Worm (Caenorhabditis elegans): ENCODE results near the gene ttr-33.

The ttr-33 gene

DNA sequence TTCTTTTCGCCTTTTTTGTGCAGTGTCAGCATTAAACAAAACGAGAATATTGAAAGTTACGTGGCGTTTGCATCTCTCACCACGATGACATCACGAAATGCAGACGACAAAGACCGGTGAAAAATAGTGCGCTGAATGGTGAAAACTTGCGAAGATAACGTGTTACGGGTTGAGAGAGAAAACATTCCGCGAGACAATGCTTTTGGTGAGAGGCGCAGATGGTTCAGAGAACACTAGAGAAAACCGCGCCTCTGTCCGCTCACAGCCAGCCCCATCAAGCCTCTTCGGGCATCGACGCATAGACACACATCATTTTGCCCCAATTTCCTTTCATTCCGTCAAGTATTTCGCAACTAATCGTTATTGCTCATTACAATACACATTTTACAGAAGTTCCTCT is 16.9 kb upstream of the ttr-33 start, which contains the start of the genes C37C3.9 and C37C3.18 (continued):
- TF ChIP-seq Y22D7AL.16 (tag; optimal IDR thresholded peaks at IDR 0.05) (no peak), mec-3 (tag; optimal IDR thresholded peaks at IDR 0.05; ENCODE audit: borderline replicate concordance) (no peak), ceh-14 (tag; optimal IDR thresholded peaks at IDR 0.05) (no peak), che-1 (tag; optimal IDR thresholded peaks at IDR 0.05) (no peak), tbx-2 (tag; optimal IDR thresholded peaks at IDR 0.05) (peak; percentile 19), unc-55 (GFP tag; optimal IDR thresholded peaks at IDR 0.05) (peak; percentile 73), nhr-232 (tag; optimal IDR thresholded peaks at IDR 0.05) (no peak), pag-3 (tag; optimal IDR thresholded peaks at IDR 0.05; ENCODE audit: borderline replicate concordance) (no peak), ceh-30 (tag; optimal IDR thresholded peaks at IDR 0.05) (no peak), ceh-34 (tag; optimal IDR thresholded peaks at IDR 0.05) (peak; percentile 29)

DNA sequence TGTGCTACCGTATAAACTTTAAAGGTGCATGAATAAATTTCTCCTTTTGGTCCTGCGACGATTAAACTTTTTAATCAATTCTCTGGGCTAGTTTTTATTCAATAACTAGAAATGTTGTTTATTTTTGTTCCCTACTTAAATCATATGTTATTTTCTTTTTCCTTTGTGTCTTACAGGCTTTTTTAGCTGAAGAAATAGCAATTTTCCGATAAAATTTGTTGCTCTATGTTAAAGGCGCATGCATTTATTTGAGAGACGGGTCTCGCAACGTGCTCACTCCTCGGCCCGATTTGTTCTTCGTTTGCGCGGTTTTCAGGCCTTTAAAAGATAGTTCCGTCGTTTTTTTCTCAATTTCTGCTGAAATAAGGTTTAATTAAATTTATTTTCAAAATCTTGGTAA is 16.2 kb upstream of the ttr-33 start:
- TF ChIP-seq unc-42 (tag; optimal IDR thresholded peaks at IDR 0.05), result no peak
- TF ChIP-seq ceh-45 (GFP tag; IDR thresholded peaks at IDR 0.05), result no peak
- TF ChIP-seq ceh-14 (tag; optimal IDR thresholded peaks at IDR 0.05), result no peak
- no peak for TF ChIP-seq unc-3 (GFP tag; conservative IDR thresholded peaks at IDR 0.05)
- TF ChIP-seq unc-3 (tag; optimal IDR thresholded peaks at IDR 0.05), result no peak
- TF ChIP-seq odd-2 (tag; optimal IDR thresholded peaks at IDR 0.05), result no peak
- no peak for TF ChIP-seq fkh-6 (tag; optimal IDR thresholded peaks at IDR 0.05)
- no peak for TF ChIP-seq dmd-4 (tag; optimal IDR thresholded peaks at IDR 0.05; ENCODE audit: borderline replicate concordance)
- TF ChIP-seq ceh-9 (tag; optimal IDR thresholded peaks at IDR 0.05), result no peak
- no peak for TF ChIP-seq ceh-18 (tag; optimal IDR thresholded peaks at IDR 0.05)
- no peak for TF ChIP-seq fax-1 (tag; optimal IDR thresholded peaks at IDR 0.05)
- TF ChIP-seq ceh-19 (GFP tag; optimal IDR thresholded peaks at IDR 0.05), result no peak
- TF ChIP-seq pros-1 (tag; optimal IDR thresholded peaks at IDR 0.05), result no peak
- TF ChIP-seq ahr-1 (tag; optimal IDR thresholded peaks at IDR 0.05), result no peak
- no peak for TF ChIP-seq lin-11 (tag; optimal IDR thresholded peaks at IDR 0.05)

DNA sequence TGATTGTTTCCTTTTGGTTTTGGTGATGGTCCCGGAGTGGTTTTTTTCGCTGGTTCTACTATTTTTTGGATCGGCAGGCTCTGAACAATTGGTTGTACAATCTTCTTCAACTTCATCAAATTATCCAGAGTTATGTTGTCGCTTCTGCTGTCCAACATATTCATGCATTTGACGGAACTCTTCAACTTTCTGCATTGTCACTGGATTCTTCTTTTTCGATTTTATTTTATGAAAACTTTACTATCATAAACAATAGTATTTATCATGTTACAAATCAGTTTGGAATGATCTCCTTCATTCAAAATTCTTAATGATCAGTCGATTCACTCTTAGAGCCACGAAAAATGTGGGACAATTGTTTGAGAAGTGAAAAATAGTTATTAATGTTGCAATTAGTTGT is 14.4 kb upstream of the ttr-33 start:
- no peak for TF ChIP-seq dve-1 (tag; optimal IDR thresholded peaks at IDR 0.05)
- no peak for TF ChIP-seq eyg-1 (tag; optimal IDR thresholded peaks at IDR 0.05)
- no peak for TF ChIP-seq ceh-30 (tag; optimal IDR thresholded peaks at IDR 0.05)
- no peak for TF ChIP-seq pqm-1 (tag; optimal IDR thresholded peaks at IDR 0.05)
- TF ChIP-seq zip-5 (tag; optimal IDR thresholded peaks at IDR 0.05), result no peak
- no peak for TF ChIP-seq pha-2 (tag; optimal IDR thresholded peaks at IDR 0.05)
- TF ChIP-seq ceh-9 (tag; optimal IDR thresholded peaks at IDR 0.05), result no peak
- TF ChIP-seq pros-1 (tag; optimal IDR thresholded peaks at IDR 0.05), result no peak
- TF ChIP-seq sox-4 (tag; optimal IDR thresholded peaks at IDR 0.05), result no peak
- TF ChIP-seq hlh-6 (tag; optimal IDR thresholded peaks at IDR 0.05), result no peak
- TF ChIP-seq gmeb-2 (tag; optimal IDR thresholded peaks at IDR 0.05), result no peak
- TF ChIP-seq ceh-48 (tag; optimal IDR thresholded peaks at IDR 0.05), result no peak
- no peak for TF ChIP-seq dmd-4 (tag; optimal IDR thresholded peaks at IDR 0.05; ENCODE audit: borderline replicate concordance)
- no peak for TF ChIP-seq unc-3 (GFP tag; conservative IDR thresholded peaks at IDR 0.05)
- TF ChIP-seq unc-3 (tag; optimal IDR thresholded peaks at IDR 0.05), result no peak

DNA sequence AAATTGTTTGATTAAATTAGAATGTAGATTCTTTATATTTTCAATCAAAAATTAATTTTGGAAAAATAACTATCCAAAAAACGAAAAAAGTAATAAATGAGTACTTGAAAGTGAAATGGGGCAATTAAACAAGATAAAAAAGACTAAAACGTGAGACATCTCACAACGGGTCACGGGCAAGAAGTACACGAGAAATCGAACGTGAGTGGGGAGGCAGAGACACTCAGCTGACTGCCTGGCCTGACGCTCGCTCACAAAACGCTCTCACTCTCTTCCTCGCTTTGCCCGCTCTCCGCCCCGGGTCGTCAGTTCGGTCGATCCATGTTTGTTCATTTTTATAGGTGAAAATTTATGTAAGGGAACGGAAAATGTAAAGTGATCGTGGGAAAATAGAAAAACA is 10.5 kb upstream of the ttr-33 start:
- TF ChIP-seq zip-5 (tag; optimal IDR thresholded peaks at IDR 0.05), result no peak
- TF ChIP-seq mec-3 (tag; optimal IDR thresholded peaks at IDR 0.05; ENCODE audit: borderline replicate concordance), result no peak
- no peak for TF ChIP-seq ceh-24 (tag; optimal IDR thresholded peaks at IDR 0.05)
- TF ChIP-seq unc-3 (GFP tag; conservative IDR thresholded peaks at IDR 0.05), result no peak
- TF ChIP-seq unc-3 (tag; optimal IDR thresholded peaks at IDR 0.05), result no peak
- peak; percentile 5 for TF ChIP-seq unc-42 (tag; optimal IDR thresholded peaks at IDR 0.05)
- peak; percentile 72 for TF ChIP-seq hlh-30 (tag; optimal IDR thresholded peaks at IDR 0.05; ENCODE audit: insufficient read depth)
- no peak for TF ChIP-seq ceh-14 (tag; optimal IDR thresholded peaks at IDR 0.05)

DNA sequence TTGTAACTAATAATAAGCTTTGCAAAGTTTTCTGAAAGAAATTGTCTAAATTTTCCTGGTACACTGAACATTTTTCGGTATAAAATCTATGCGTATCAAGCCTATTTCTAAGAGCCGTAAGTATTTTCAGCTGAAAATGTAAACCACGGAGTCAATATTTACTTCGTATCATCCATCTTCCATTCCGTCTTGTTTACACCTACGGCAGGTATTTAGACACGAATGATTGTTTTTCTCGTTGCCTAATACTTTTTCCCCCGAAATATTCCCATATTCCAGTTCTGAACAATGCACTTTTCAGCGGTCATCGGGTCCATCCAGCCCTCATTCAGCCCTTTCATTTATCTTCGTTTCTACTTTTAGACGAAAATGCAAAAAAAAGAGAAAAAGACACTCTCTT is 10.0 kb upstream of the ttr-33 start:
- TF ChIP-seq Y22D7AL.16 (tag; optimal IDR thresholded peaks at IDR 0.05), result no peak
- no peak for TF ChIP-seq ceh-19 (GFP tag; optimal IDR thresholded peaks at IDR 0.05)
- no peak for TF ChIP-seq ceh-2 (tag; optimal IDR thresholded peaks at IDR 0.05)
- TF ChIP-seq ceh-6 (GFP tag; optimal IDR thresholded peaks at IDR 0.05), result no peak
- no peak for TF ChIP-seq ceh-9 (tag; optimal IDR thresholded peaks at IDR 0.05)
- no peak for TF ChIP-seq dmd-4 (tag; optimal IDR thresholded peaks at IDR 0.05; ENCODE audit: borderline replicate concordance)
- no peak for TF ChIP-seq ceh-14 (tag; optimal IDR thresholded peaks at IDR 0.05)
- no peak for TF ChIP-seq mec-3 (tag; optimal IDR thresholded peaks at IDR 0.05; ENCODE audit: borderline replicate concordance)
- no peak for TF ChIP-seq ceh-31 (tag; optimal IDR thresholded peaks at IDR 0.05)
- no peak for TF ChIP-seq lin-11 (tag; optimal IDR thresholded peaks at IDR 0.05)
- TF ChIP-seq ceh-22 (tag; optimal IDR thresholded peaks at IDR 0.05), result no peak
- no peak for TF ChIP-seq nhr-11 (tag; optimal IDR thresholded peaks at IDR 0.05)
- TF ChIP-seq unc-42 (tag; optimal IDR thresholded peaks at IDR 0.05), result no peak
- TF ChIP-seq K02D7.2 (tag; optimal IDR thresholded peaks at IDR 0.05), result no peak

Measured in whole organism, late embryonic.